Worm (Caenorhabditis elegans): ENCODE data around the gene C33G8.13.

ce11 chrV:6979019-6979418 is 36.8 kb downstream of the C33G8.13 start, which contains the start of gene sre-12:
- TF ChIP-seq hmbx-1 (tag; optimal IDR thresholded peaks at IDR 0.05) = no peak
- TF ChIP-seq ceh-36 (tag; optimal IDR thresholded peaks at IDR 0.05) = no peak
- TF ChIP-seq ama-1 (optimal IDR thresholded peaks at IDR 0.05) = no peak
- TF ChIP-seq sea-1 (GFP tag; conservative IDR thresholded peaks at IDR 0.05) = no peak
- TF ChIP-seq hnd-1 (tag; optimal IDR thresholded peaks at IDR 0.05) = no peak
- TF ChIP-seq hmg-4 (GFP tag; optimal IDR thresholded peaks at IDR 0.05) = no peak
- no peak for TF ChIP-seq tbx-37 (GFP tag; conservative IDR thresholded peaks at IDR 0.05)
- TF ChIP-seq tra-4 (tag; optimal IDR thresholded peaks at IDR 0.05) = no peak
- no peak for TF ChIP-seq tbx-11 (GFP tag; IDR thresholded peaks at IDR 0.05)
- TF ChIP-seq flt-1 (GFP tag; IDR thresholded peaks at IDR 0.05) = no peak
